Worm (Caenorhabditis elegans): ENCODE data around the gene C45G9.12.

C45G9.12 gene

DNA sequence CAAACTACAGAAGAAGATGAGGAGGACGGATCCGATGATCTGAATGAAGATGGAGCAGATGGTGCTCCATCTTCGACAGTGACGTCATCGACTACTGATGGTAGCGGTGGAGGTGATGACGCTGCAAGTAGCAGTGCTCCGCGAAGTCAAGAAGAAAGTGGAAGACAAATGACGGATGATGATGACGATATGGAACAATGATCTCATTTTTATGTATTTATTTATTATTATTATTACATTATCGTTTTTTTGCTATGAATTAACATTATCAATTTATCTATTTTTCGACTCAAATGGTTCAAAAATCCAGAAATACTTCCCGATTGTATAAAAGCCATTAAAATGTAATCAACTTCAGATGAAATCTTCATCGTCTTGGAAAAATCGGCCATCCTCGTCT is 49.7 kb downstream of the C45G9.12 start, which contains the start of gene R144.3:
TSS of gene R144.3 (plus strand) at position 301 of the 400 bp plus-strand sequence.
- TF ChIP-seq W03F9.2 (tag; optimal IDR thresholded peaks at IDR 0.05) (no peak), him-1 (tag; optimal IDR thresholded peaks at IDR 0.05) (no peak), dao-5 (tag; optimal IDR thresholded peaks at IDR 0.05) (no peak)

DNA sequence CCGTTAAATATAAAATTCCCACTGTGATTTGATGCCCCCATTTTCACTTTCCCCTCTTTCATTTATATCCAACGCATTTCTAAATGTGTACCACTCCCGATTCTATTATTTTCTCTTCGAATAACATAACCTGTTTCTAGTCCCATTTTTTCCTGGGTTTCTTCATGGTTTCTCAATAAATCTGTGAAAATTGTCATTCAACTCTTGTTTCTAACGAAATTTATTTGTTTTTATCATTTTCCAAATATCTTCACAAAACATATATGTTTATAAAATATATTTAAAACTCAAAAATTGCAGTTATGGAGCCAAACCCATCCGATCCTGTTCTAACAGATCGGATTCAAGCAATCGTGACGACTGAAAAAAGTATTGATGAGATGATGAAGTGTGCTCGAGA is 50.5 kb downstream of the C45G9.12 start, which contains the start of gene mdt-11:
TSS of gene mdt-11 (plus strand) at position 301 of the 400 bp plus-strand sequence.
- no peak for TF ChIP-seq W03F9.2 (tag; optimal IDR thresholded peaks at IDR 0.05)
- TF ChIP-seq dao-5 (tag; optimal IDR thresholded peaks at IDR 0.05) = no peak
- no peak for TF ChIP-seq him-1 (tag; optimal IDR thresholded peaks at IDR 0.05)

All from whole organism, L4/young adult.